Fruit fly (Drosophila melanogaster): ENCODE data around the gene kibra.

dm6 chr3R:14754806-14755488 lies 30.9 kb upstream of the kibra start:
- TF ChIP-seq Hr78 (GFP tag; optimal IDR thresholded peaks at IDR 0.05) (no peak), Mio (GFP tag; optimal IDR thresholded peaks at IDR 0.05) (no peak), psq (GFP tag; optimal IDR thresholded peaks at IDR 0.05) (peak; percentile 73), h (GFP tag; optimal IDR thresholded peaks at IDR 0.05) (peak; percentile 86), CrebA (GFP tag; optimal IDR thresholded peaks at IDR 0.05; ENCODE audit: borderline replicate concordance) (no peak)
